Worm (Caenorhabditis elegans) whole organism, L2 larva: ENCODE data around the gene Y17G9B.2.

Experiments used
- R02D3.7 ChIP-seq: fragments of 150-350 bp; optimal IDR thresholded peaks from 2 replicates; lab custom pipeline; 2014; ENCODE audit warnings: missing biosample characterization, missing genetic modification characterization
- fos-1 ChIP-seq: fragments of 150-350 bp; optimal IDR thresholded peaks from 2 replicates; lab custom pipeline; 2014; ENCODE audit warnings: missing biosample characterization, missing genetic modification characterization
- lin-11 ChIP-seq: fragments of 150-350 bp; sonication (generic microtip); optimal IDR thresholded peaks from 2 replicates; lab custom pipeline; 2014; ENCODE audit warnings: missing biosample characterization, missing genetic modification characterization, inconsistent platforms, mixed read lengths
- lin-13 ChIP-seq: fragments of 150-350 bp; optimal IDR thresholded peaks from 2 replicates; lab custom pipeline; 2014; ENCODE audit warnings: missing biosample characterization, missing genetic modification reagents, missing genetic modification characterization
- nhr-11 ChIP-seq: fragments of 150-350 bp; optimal IDR thresholded peaks from 2 replicates; lab custom pipeline; 2014; ENCODE audit warnings: missing biosample characterization, missing genetic modification characterization
- nhr-12 ChIP-seq: fragments of 150-350 bp; optimal IDR thresholded peaks from 2 replicates; lab custom pipeline; 2014; ENCODE audit warnings: missing biosample characterization, missing genetic modification characterization
- nhr-25 ChIP-seq: fragments of 150-350 bp; sonication (generic microtip); optimal IDR thresholded peaks from 3 replicates; lab custom pipeline; 2014; ENCODE audit warnings: missing biosample characterization, missing genetic modification characterization
- snpc-4 ChIP-seq: fragments of 150-350 bp; optimal IDR thresholded peaks from 2 replicates; lab custom pipeline; 2014; ENCODE audit warnings: missing biosample characterization, missing genetic modification characterization
- ztf-11 ChIP-seq: sonication (generic microtip); optimal IDR thresholded peaks from 2 replicates; lab custom pipeline; 2017; ENCODE audit warnings: missing biosample characterization, missing genetic modification characterization

DNA sequence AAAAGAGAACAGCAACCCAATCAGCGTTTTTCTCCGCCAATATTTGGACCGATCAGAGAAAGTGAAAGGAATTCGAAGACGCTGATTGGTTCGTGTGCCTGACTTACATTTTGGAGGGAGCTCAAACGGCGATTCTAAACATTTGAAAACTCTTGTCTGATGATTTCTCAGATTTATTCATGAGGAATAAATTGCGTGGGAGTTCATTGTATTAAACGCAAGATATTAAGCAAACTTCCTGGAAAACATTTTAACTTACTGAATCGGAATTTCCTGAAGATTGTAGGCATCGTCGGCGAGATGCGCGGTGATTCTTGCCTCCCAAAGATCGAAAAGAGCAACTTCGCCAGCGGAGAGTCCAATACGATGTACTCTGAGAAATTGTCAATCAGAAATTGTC is 39.4 kb upstream of the Y17G9B.2 start, which contains the start of gene K08F11.1:
- TF ChIP-seq ztf-11 (tag; lab: Kevin White, UChicago) (no peak), R02D3.7 (tag; lab: Kevin White, UChicago) (no peak), nhr-25 (tag; lab: Kevin White, UChicago) (no peak), nhr-12 (tag; lab: Kevin White, UChicago) (no peak), snpc-4 (tag; lab: Kevin White, UChicago) (no peak), lin-13 (GFP tag; lab: Kevin White, UChicago) (no peak), nhr-11 (no peak), lin-11 (no peak), fos-1 (tag; lab: Kevin White, UChicago) (no peak)
